Worm (Caenorhabditis elegans) whole organism, L1 larva: ENCODE measurements around the gene srbc-71.

Experiments
- C04F5.9 ChIP-seq: sonication (generic microtip); optimal IDR thresholded peaks from 2 replicates; lab custom pipeline; 2016; ENCODE audit warnings: missing genetic modification characterization, missing compliant biosample characterization
- C34B4.2 ChIP-seq: sonication (generic microtip); optimal IDR thresholded peaks from 2 replicates; lab custom pipeline; 2017; ENCODE audit warnings: mild to moderate bottlenecking, missing genetic modification characterization, missing compliant biosample characterization
- F16B12.6 ChIP-seq: fragments of 150-350 bp; optimal IDR thresholded peaks from 2 replicates; lab custom pipeline; 2014; ENCODE audit warnings: missing biosample characterization, missing genetic modification characterization
- ama-1 ChIP-seq: fragments of 150-350 bp; optimal IDR thresholded peaks from 2 replicates; lab custom pipeline; 2014
- blmp-1 ChIP-seq: fragments of 150-350 bp; optimal IDR thresholded peaks from 2 replicates; lab custom pipeline; 2014; ENCODE audit warnings: missing biosample characterization, missing genetic modification characterization
- ceh-82 ChIP-seq, 3 experiments: fragments of 150-350 bp in 1 of 3; sonication (generic microtip) in 2 of 3; optimal IDR thresholded peaks; 2 replicates each; lab custom pipeline; 2014 to 2017; ENCODE audit warnings: missing biosample characterization in 3 of 3, missing genetic modification characterization in 3 of 3
- ceh-88 ChIP-seq: fragments of 200-800 bp; sonication (Bioruptor generic); IDR thresholded peaks from 2 replicates; pipeline ENCODE4 v1.3.6; 2022; ENCODE audit warnings: missing genetic modification characterization, missing compliant biosample characterization
- ces-1 ChIP-seq: fragments of 150-350 bp; optimal IDR thresholded peaks from 2 replicates; lab custom pipeline; 2014; ENCODE audit warnings: missing biosample characterization, missing genetic modification reagents, missing genetic modification characterization
- dpl-1 ChIP-seq, 3 experiments: fragments of 150-350 bp in 2 of 3; sonication (generic microtip) in 1 of 3; optimal IDR thresholded peaks; 2 replicates each; lab custom pipeline; 2014 to 2017; ENCODE audit warnings: missing biosample characterization in 3 of 3, missing genetic modification characterization in 3 of 3, missing genetic modification reagents in 3 of 3
- dsc-1 ChIP-seq: sonication (generic microtip); optimal IDR thresholded peaks from 2 replicates; lab custom pipeline; 2016; ENCODE audit warnings: mild to moderate bottlenecking, missing genetic modification characterization, missing compliant biosample characterization
- efl-1 ChIP-seq, 4 experiments: fragments of 150-350 bp; optimal IDR thresholded peaks in 3 of 4; peaks in 1 of 4; 1 replicate in 1 of 4; 2 replicates in 3 of 4; lab custom pipeline; 2014; ENCODE audit warnings: missing biosample characterization in 2 of 4, missing genetic modification characterization in 2 of 4, missing genetic modification reagents in 2 of 4
- egl-27 ChIP-seq, 2 experiments: fragments of 150-350 bp in 1 of 2; sonication (generic microtip); optimal IDR thresholded peaks; 3 replicates each; lab custom pipeline; 2017 to 2018; ENCODE audit warnings: missing biosample characterization in 2 of 2, missing genetic modification characterization in 2 of 2, missing genetic modification reagents in 2 of 2
- elt-2 ChIP-seq: sonication (generic microtip); optimal IDR thresholded peaks from 2 replicates; lab custom pipeline; 2016; ENCODE audit warnings: missing genetic modification characterization, mild to moderate bottlenecking, inconsistent platforms, missing compliant biosample characterization, missing genetic modification reagents
- fkh-10 ChIP-seq: sonication (generic microtip); optimal IDR thresholded peaks from 2 replicates; lab custom pipeline; 2017; ENCODE audit warnings: missing biosample characterization, missing genetic modification reagents, missing genetic modification characterization
- fkh-8 ChIP-seq: sonication (generic microtip); optimal IDR thresholded peaks from 2 replicates; lab custom pipeline; 2016; ENCODE audit warnings: mild to moderate bottlenecking, missing genetic modification characterization, missing compliant biosample characterization
- fos-1 ChIP-seq: fragments of 150-350 bp; optimal IDR thresholded peaks from 2 replicates; lab custom pipeline; 2014; ENCODE audit warnings: missing biosample characterization, missing genetic modification characterization
- grh-1 ChIP-seq: fragments of 200-800 bp; sonication (Bioruptor generic); IDR thresholded peaks from 2 replicates; pipeline ENCODE4 v1.3.6; 2022; ENCODE audit warnings: missing genetic modification reagents, missing genetic modification characterization, missing compliant biosample characterization
- hlh-17 ChIP-seq: fragments of 200-800 bp; sonication (Bioruptor generic); optimal IDR thresholded peaks from 2 replicates; lab custom pipeline; 2018; ENCODE audit warnings: missing genetic modification characterization, mild to moderate bottlenecking, missing compliant biosample characterization, moderate library complexity, borderline replicate concordance
- hlh-4 ChIP-seq: sonication (generic microtip); optimal IDR thresholded peaks from 2 replicates; lab custom pipeline; 2016; ENCODE audit warnings: mild to moderate bottlenecking, missing genetic modification characterization, missing compliant biosample characterization
- irx-1 ChIP-seq: sonication (generic microtip); optimal IDR thresholded peaks from 2 replicates; lab custom pipeline; 2016; ENCODE audit warnings: missing genetic modification characterization, missing compliant biosample characterization
- jun-1 ChIP-seq: fragments of 150-350 bp; optimal IDR thresholded peaks from 2 replicates; lab custom pipeline; 2014; ENCODE audit warnings: missing biosample characterization, missing genetic modification reagents, missing genetic modification characterization
- lin-14 ChIP-seq: fragments of 200-800 bp; sonication (Bioruptor generic); optimal IDR thresholded peaks from 2 replicates; lab custom pipeline; 2018; ENCODE audit warnings: mild to moderate bottlenecking, missing genetic modification characterization, moderate library complexity, missing compliant biosample characterization
- lin-39 ChIP-seq: fragments of 150-350 bp; optimal IDR thresholded peaks from 2 replicates; lab custom pipeline; 2014; ENCODE audit warnings: missing biosample characterization, missing genetic modification reagents, missing genetic modification characterization
- mab-9 ChIP-seq: fragments of 200-800 bp; sonication (Bioruptor generic); IDR thresholded peaks from 2 replicates; pipeline ENCODE4 v1.3.6; 2022; ENCODE audit warnings: missing genetic modification reagents, missing genetic modification characterization, missing compliant biosample characterization
- mdl-1 ChIP-seq, 2 experiments: fragments of 150-350 bp; optimal IDR thresholded peaks; 2 replicates each; lab custom pipeline; 2014 to 2017; ENCODE audit warnings: missing biosample characterization in 2 of 2, missing genetic modification characterization in 2 of 2, inconsistent platforms in 1 of 2
- mef-2 ChIP-seq: fragments of 150-350 bp; optimal IDR thresholded peaks from 2 replicates; lab custom pipeline; 2014; ENCODE audit warnings: missing biosample characterization, missing genetic modification characterization
- mep-1 ChIP-seq: fragments of 150-350 bp; optimal IDR thresholded peaks from 2 replicates; lab custom pipeline; 2014; ENCODE audit warnings: missing biosample characterization, missing genetic modification characterization
- nhr-20 ChIP-seq: sonication (generic microtip); optimal IDR thresholded peaks from 2 replicates; lab custom pipeline; 2016; ENCODE audit warnings: mild to moderate bottlenecking, missing genetic modification characterization, missing compliant biosample characterization
- nhr-237 ChIP-seq: fragments of 150-350 bp; optimal IDR thresholded peaks from 2 replicates; lab custom pipeline; 2014; ENCODE audit warnings: missing biosample characterization, missing genetic modification characterization
- nhr-47 ChIP-seq: sonication (generic microtip); optimal IDR thresholded peaks from 2 replicates; lab custom pipeline; 2016; ENCODE audit warnings: mild to moderate bottlenecking, missing genetic modification characterization, moderate library complexity, missing compliant biosample characterization
- nhr-71 ChIP-seq: sonication (generic microtip); optimal IDR thresholded peaks from 2 replicates; lab custom pipeline; 2016; ENCODE audit warnings: mild to moderate bottlenecking, missing genetic modification characterization, moderate library complexity, missing compliant biosample characterization
- nhr-76 ChIP-seq: sonication (generic microtip); optimal IDR thresholded peaks from 2 replicates; lab custom pipeline; 2017; ENCODE audit warnings: missing biosample characterization, missing genetic modification characterization
- nhr-77 ChIP-seq: fragments of 150-350 bp; optimal IDR thresholded peaks from 2 replicates; lab custom pipeline; 2014; ENCODE audit warnings: missing biosample characterization, missing genetic modification characterization
- nhr-90 ChIP-seq: sonication (generic microtip); optimal IDR thresholded peaks from 2 replicates; lab custom pipeline; 2016; ENCODE audit warnings: mild to moderate bottlenecking, missing genetic modification characterization, missing compliant biosample characterization; ENCODE audit not compliant: poor library complexity
- pag-3 ChIP-seq: sonication (generic microtip); optimal IDR thresholded peaks from 2 replicates; lab custom pipeline; 2017; ENCODE audit warnings: missing genetic modification characterization, mild to moderate bottlenecking, missing compliant biosample characterization, antibody characterized with exemption, borderline replicate concordance; ENCODE audit not compliant: insufficient read depth
- pax-3 ChIP-seq: fragments of 200-800 bp; sonication (Bioruptor generic); optimal IDR thresholded peaks from 2 replicates; lab custom pipeline; 2018; ENCODE audit warnings: mild to moderate bottlenecking, missing genetic modification characterization, moderate library complexity, missing compliant biosample characterization
- pqm-1 ChIP-seq: sonication (generic microtip); optimal IDR thresholded peaks from 3 replicates; lab custom pipeline; 2017; ENCODE audit warnings: missing biosample characterization, missing genetic modification characterization
- skn-1 ChIP-seq: fragments of 150-350 bp; optimal IDR thresholded peaks from 2 replicates; lab custom pipeline; 2014; ENCODE audit warnings: missing biosample characterization, missing genetic modification characterization
- snpc-4 ChIP-seq: fragments of 150-350 bp; optimal IDR thresholded peaks from 2 replicates; lab custom pipeline; 2014; ENCODE audit warnings: missing biosample characterization, missing genetic modification characterization
- snu-23 ChIP-seq: sonication (generic microtip); optimal IDR thresholded peaks from 2 replicates; lab custom pipeline; 2016; ENCODE audit warnings: missing genetic modification characterization, missing compliant biosample characterization
- sox-4 ChIP-seq: sonication (generic microtip); optimal IDR thresholded peaks from 2 replicates; lab custom pipeline; 2016; ENCODE audit warnings: missing genetic modification characterization, missing compliant biosample characterization
- sup-37 ChIP-seq: fragments of 200-800 bp; sonication (Bioruptor generic); optimal IDR thresholded peaks from 2 replicates; lab custom pipeline; 2018; ENCODE audit warnings: mild to moderate bottlenecking, missing genetic modification characterization, missing compliant biosample characterization
- tbx-2 ChIP-seq: sonication (generic microtip); optimal IDR thresholded peaks from 2 replicates; lab custom pipeline; 2016; ENCODE audit warnings: missing genetic modification characterization, missing compliant biosample characterization
- unc-62 ChIP-seq: fragments of 150-350 bp; optimal IDR thresholded peaks from 2 replicates; lab custom pipeline; 2014; ENCODE audit warnings: missing biosample characterization, missing genetic modification reagents, missing genetic modification characterization
- unc-86 ChIP-seq: sonication (generic microtip); optimal IDR thresholded peaks from 2 replicates; lab custom pipeline; 2016; ENCODE audit warnings: missing genetic modification characterization, missing compliant biosample characterization
- unc-98 ChIP-seq: fragments of 200-800 bp; sonication (Bioruptor generic); IDR thresholded peaks from 2 replicates; pipeline ENCODE4 v1.3.6; 2022; ENCODE audit warnings: missing genetic modification characterization, missing compliant biosample characterization
- xbp-1 ChIP-seq: sonication (generic microtip); optimal IDR thresholded peaks from 2 replicates; lab custom pipeline; 2016; ENCODE audit warnings: missing genetic modification characterization, missing compliant biosample characterization
- zag-1 ChIP-seq: fragments of 150-350 bp; optimal IDR thresholded peaks from 2 replicates; lab custom pipeline; 2014; ENCODE audit warnings: missing biosample characterization, missing genetic modification characterization

The srbc-71 gene

ce11 chrIV:4216099-4216894, 9.5 kb downstream of the srbc-71 start (continued):
- TF ChIP-seq ces-1 (GFP tag; lab: Kevin White, UChicago) (no peak), zag-1 (tag; lab: Kevin White, UChicago) (no peak), pag-3 (tag; lab: Kevin White, UChicago) (no peak), mep-1 (tag; lab: Kevin White, UChicago) (no peak), mab-9 (GFP tag; lab: Robert Waterston, UW) (no peak), hlh-17 (GFP tag; lab: Kevin White, UChicago) (no peak), fos-1 (no peak), mdl-1 (tag; optimal IDR thresholded peaks at IDR 0.05; lab: Kevin White, UChicago) (peak in 1 of 2 experiments; percentile 88), ama-1 (no peak), sup-37 (no peak), fkh-8 (tag; lab: Kevin White, UChicago) (no peak), nhr-76 (tag; lab: Kevin White, UChicago) (no peak), ceh-82 (tag; optimal IDR thresholded peaks at IDR 0.05; lab: Kevin White, UChicago) (no peak), sox-4 (tag; lab: Kevin White, UChicago) (no peak), egl-27 (tag; optimal IDR thresholded peaks at IDR 0.05; lab: Kevin White, UChicago) (no peak), unc-98 (GFP tag; lab: Robert Waterston, UW) (no peak), snpc-4 (tag; lab: Kevin White, UChicago) (no peak), dpl-1 (GFP tag; optimal IDR thresholded peaks at IDR 0.05; lab: Kevin White, UChicago) (no peak), hlh-4 (tag; lab: Kevin White, UChicago) (no peak), dsc-1 (tag; lab: Kevin White, UChicago) (no peak), grh-1 (GFP tag; lab: Robert Waterston, UW) (peak; percentile 35; the same call in 1 of the 2 replicates), pqm-1 (no peak), irx-1 (tag; lab: Kevin White, UChicago) (no peak), nhr-237 (tag; lab: Kevin White, UChicago) (no peak), lin-39 (tag; lab: Kevin White, UChicago) (no peak), nhr-71 (tag; lab: Kevin White, UChicago) (peak; percentile 64), tbx-2 (tag; lab: Kevin White, UChicago) (peak; percentile 27), C04F5.9 (tag; lab: Kevin White, UChicago) (no peak), ceh-88 (GFP tag; lab: Robert Waterston, UW) (no peak), unc-62 (GFP tag; lab: Kevin White, UChicago) (no peak), mef-2 (tag; lab: Kevin White, UChicago) (no peak), F16B12.6 (tag; lab: Kevin White, UChicago) (no peak), jun-1 (no peak)

DNA sequence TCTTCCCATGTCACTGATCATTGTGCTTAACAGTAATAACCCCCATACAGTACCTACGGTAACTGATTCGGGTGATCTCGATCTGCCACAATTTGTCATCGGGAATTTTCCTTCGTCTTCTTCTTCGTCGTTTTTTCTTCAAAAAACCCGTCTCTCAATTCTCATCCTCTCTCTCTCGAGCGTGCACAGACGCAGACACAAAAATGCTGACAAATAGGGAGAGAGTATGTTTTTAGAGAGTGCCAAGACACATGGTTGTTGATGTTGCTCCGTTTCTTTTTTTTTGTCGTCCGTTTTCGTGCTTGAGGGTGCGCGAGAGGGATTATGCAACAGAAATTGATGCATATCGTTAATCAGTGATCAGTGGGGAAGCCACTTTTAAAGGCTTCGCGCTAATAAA, 10.4 kb downstream of the srbc-71 start:
- TF ChIP-seq snu-23 (GFP tag; lab: Kevin White, UChicago): peak; percentile 80
- peak; percentile 60 to 78 for TF ChIP-seq efl-1 (optimal IDR thresholded peaks at IDR 0.05; lab: Kevin White, UChicago)
- TF ChIP-seq efl-1 (GFP tag; optimal IDR thresholded peaks at IDR 0.05 in 1 of 2; lab: Kevin White, UChicago): peak; percentile 21 to 87
- TF ChIP-seq hlh-4 (tag; lab: Kevin White, UChicago): no peak
- peak; percentile 62 for TF ChIP-seq nhr-47 (tag; lab: Kevin White, UChicago)
- TF ChIP-seq nhr-90 (tag; lab: Kevin White, UChicago): peak; percentile 29
- TF ChIP-seq unc-98 (GFP tag; lab: Robert Waterston, UW): no peak
- peak; percentile 52 for TF ChIP-seq nhr-77
- peak; percentile 88 for TF ChIP-seq lin-14
- TF ChIP-seq fkh-10 (GFP tag; lab: Kevin White, UChicago): peak; percentile 52
- TF ChIP-seq nhr-76 (tag; lab: Kevin White, UChicago): no peak
- TF ChIP-seq pax-3: peak; percentile 7
- TF ChIP-seq fkh-8 (tag; lab: Kevin White, UChicago): peak; percentile 73
- TF ChIP-seq skn-1 (tag; lab: Kevin White, UChicago): peak; percentile 100
- TF ChIP-seq blmp-1: peak; percentile 76
- TF ChIP-seq unc-86 (tag; lab: Kevin White, UChicago): no peak
- no peak for TF ChIP-seq elt-2 (tag; lab: Kevin White, UChicago)
- TF ChIP-seq mdl-1 (tag; optimal IDR thresholded peaks at IDR 0.05; lab: Kevin White, UChicago): peak in 1 of 2 experiments; percentile 81
- TF ChIP-seq nhr-20: peak; percentile 72
- no peak for TF ChIP-seq unc-62 (GFP tag; lab: Kevin White, UChicago)
- TF ChIP-seq egl-27 (tag; optimal IDR thresholded peaks at IDR 0.05; lab: Kevin White, UChicago): no peak
- peak; percentile 39 for TF ChIP-seq F16B12.6 (tag; lab: Kevin White, UChicago)
- TF ChIP-seq xbp-1 (tag; lab: Kevin White, UChicago): peak; percentile 10
- peak; percentile 5 for TF ChIP-seq dsc-1 (tag; lab: Kevin White, UChicago)
- peak; percentile 78 for TF ChIP-seq nhr-71 (tag; lab: Kevin White, UChicago)
- peak; percentile 15 for TF ChIP-seq fos-1
- no peak for TF ChIP-seq C34B4.2 (tag; lab: Kevin White, UChicago)
